Worm (Caenorhabditis elegans) whole organism, midembryonic: ENCODE measurements around the gene C18D11.1.

Experiments used
- T22C8.4 ChIP-seq: fragments of 200-800 bp; sonication (Bioruptor generic); IDR thresholded peaks from 2 replicates; pipeline ENCODE4 v1.3.6; 2022; ENCODE audit warnings: missing genetic modification characterization, missing compliant biosample characterization
- cog-1 ChIP-seq: sonication (generic microtip); optimal IDR thresholded peaks from 2 replicates; lab custom pipeline; 2016; ENCODE audit warnings: missing genetic modification characterization, missing compliant biosample characterization
- flt-1 ChIP-seq: fragments of 200-800 bp; sonication (Bioruptor generic); IDR thresholded peaks from 2 replicates; pipeline ENCODE4 v1.3.6; 2022; ENCODE audit warnings: missing genetic modification characterization, missing compliant biosample characterization
- med-1 ChIP-seq: sonication (generic microtip); optimal IDR thresholded peaks from 2 replicates; lab custom pipeline; 2017; ENCODE audit warnings: missing genetic modification characterization, mild to moderate bottlenecking, missing compliant biosample characterization, antibody characterized with exemption, missing genetic modification reagents; ENCODE audit not compliant: insufficient read depth
- ref-1 ChIP-seq: fragments of 200-800 bp; sonication (Bioruptor generic); conservative IDR thresholded peaks from 2 replicates; pipeline ENCODE4 v1.3.6; 2022; ENCODE audit warnings: missing genetic modification reagents, missing genetic modification characterization, missing compliant biosample characterization
- tab-1 ChIP-seq: fragments of 200-800 bp; sonication (Bioruptor generic); IDR thresholded peaks from 2 replicates; pipeline ENCODE4 v1.3.6; 2022; ENCODE audit warnings: missing genetic modification characterization, missing compliant biosample characterization
- ztf-23 ChIP-seq: fragments of 200-800 bp; sonication (Bioruptor generic); IDR thresholded peaks from 2 replicates; pipeline ENCODE4 v1.3.6; 2022; ENCODE audit warnings: missing genetic modification reagents, missing genetic modification characterization, missing compliant biosample characterization
- ztf-29 ChIP-seq: fragments of 200-800 bp; sonication (Bioruptor generic); IDR thresholded peaks from 2 replicates; pipeline ENCODE4 v1.3.6; 2022; ENCODE audit warnings: missing genetic modification reagents, missing genetic modification characterization, missing compliant biosample characterization

DNA sequence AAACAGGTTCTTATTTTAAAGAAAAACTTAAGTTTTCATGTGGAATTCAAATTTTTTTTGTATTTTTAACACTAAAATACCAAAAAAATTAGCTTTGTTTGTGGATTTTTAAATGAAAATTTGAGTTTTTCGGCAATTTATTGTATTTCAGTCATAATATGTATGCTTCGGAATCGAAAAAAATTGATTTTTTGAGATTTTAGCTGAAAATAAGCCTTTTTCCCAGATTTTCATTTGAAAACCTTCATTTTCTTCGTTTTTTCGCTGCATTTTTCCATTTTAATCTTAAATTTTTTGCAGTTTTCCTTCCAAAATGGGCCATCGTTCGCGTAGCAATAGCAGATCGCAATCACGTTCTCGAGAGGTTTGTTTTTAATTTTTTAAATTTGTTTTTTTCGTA, 9.7 kb downstream of the C18D11.1 start, which contains the start of gene rsp-8:
- TF ChIP-seq T22C8.4 (GFP tag; lab: Robert Waterston, UW) = no peak
- no peak for TF ChIP-seq flt-1 (GFP tag; lab: Robert Waterston, UW)
- TF ChIP-seq ref-1 = no peak
- no peak for TF ChIP-seq cog-1 (tag; lab: Kevin White, UChicago)
- no peak for TF ChIP-seq med-1 (GFP tag; lab: Kevin White, UChicago)
- no peak for TF ChIP-seq ztf-29 (GFP tag; lab: Robert Waterston, UW)
- no peak for TF ChIP-seq ztf-23 (GFP tag; lab: Robert Waterston, UW)
- TF ChIP-seq tab-1 (GFP tag; lab: Robert Waterston, UW) = no peak
